Fruit fly (Drosophila melanogaster) Kc167 (cell line): ENCODE results near the gene Kaz-m1.

Experiments
- Myc ChIP-seq: fragments of >200 bp; optimal IDR thresholded peaks from 2 replicates; lab custom pipeline; 2017; ENCODE audit warnings: missing external identifiers
- Sin3A ChIP-seq: fragments of >200 bp; optimal IDR thresholded peaks from 2 replicates; lab custom pipeline; 2018; ENCODE audit warnings: missing external identifiers
- h ChIP-seq: fragments of >200 bp; optimal IDR thresholded peaks from 3 replicates; lab custom pipeline; 2018; ENCODE audit warnings: missing external identifiers
- insv ChIP-seq: fragments of >200 bp; optimal IDR thresholded peaks from 3 replicates; lab custom pipeline; 2018; ENCODE audit warnings: missing external identifiers
- psq ChIP-seq: fragments of >200 bp; optimal IDR thresholded peaks from 2 replicates; lab custom pipeline; 2017; ENCODE audit warnings: missing external identifiers
- ttk ChIP-seq: sonication (Bioruptor generic); optimal IDR thresholded peaks from 2 replicates; lab custom pipeline; 2017; ENCODE audit warnings: missing external identifiers

Gene Kaz-m1

dm6 chr3R:26014262-26014833, at the start of gene Kaz-m1:
Gene Kaz-m1 (plus strand): TSS chr3R:26014721.
- TF ChIP-seq Myc (lab: Kevin White, UChicago) = no peak
- TF ChIP-seq insv (lab: Kevin White, UChicago) = no peak
- TF ChIP-seq ttk (lab: Kevin White, UChicago) = no peak
- no peak for TF ChIP-seq Sin3A (lab: Kevin White, UChicago)
- TF ChIP-seq h (lab: Kevin White, UChicago) = no peak
- no peak for TF ChIP-seq psq (lab: Kevin White, UChicago)

- no peak for TF ChIP-seq h (lab: Kevin White, UChicago)
- no peak for TF ChIP-seq Sin3A (lab: Kevin White, UChicago)
- no peak for TF ChIP-seq Myc (lab: Kevin White, UChicago)
- no peak for TF ChIP-seq insv (lab: Kevin White, UChicago)
- TF ChIP-seq ttk (lab: Kevin White, UChicago) = no peak
- TF ChIP-seq psq (lab: Kevin White, UChicago) = no peak
Observed at dm6 chr3R:25966944-25967343, 47.6 kb upstream of the Kaz-m1 start.

- TF ChIP-seq Myc (lab: Kevin White, UChicago) (no peak), insv (lab: Kevin White, UChicago) (no peak), Sin3A (lab: Kevin White, UChicago) (no peak), psq (lab: Kevin White, UChicago) (no peak), h (lab: Kevin White, UChicago) (no peak), ttk (lab: Kevin White, UChicago) (no peak)
Observed at dm6 chr3R:25968486-25968885, 46.0 kb upstream of the Kaz-m1 start.

- TF ChIP-seq ttk (lab: Kevin White, UChicago) (no peak), Sin3A (lab: Kevin White, UChicago) (no peak), insv (lab: Kevin White, UChicago) (no peak), h (lab: Kevin White, UChicago) (no peak), Myc (lab: Kevin White, UChicago) (no peak), psq (lab: Kevin White, UChicago) (no peak)
Observed at dm6 chr3R:25968915-25969314, 45.6 kb upstream of the Kaz-m1 start.

- no peak for TF ChIP-seq Sin3A (lab: Kevin White, UChicago)
- TF ChIP-seq h (lab: Kevin White, UChicago) = no peak
- no peak for TF ChIP-seq ttk (lab: Kevin White, UChicago)
- no peak for TF ChIP-seq insv (lab: Kevin White, UChicago)
- no peak for TF ChIP-seq psq (lab: Kevin White, UChicago)
- TF ChIP-seq Myc (lab: Kevin White, UChicago) = no peak
Observed at dm6 chr3R:25969780-25970179, 44.7 kb upstream of the Kaz-m1 start, which contains the start of gene fid. Gene fid (plus strand): TSS chr3R:25970080.

dm6 chr3R:25982734-25983133, 31.8 kb upstream of the Kaz-m1 start, which contains the start of gene Nf1:
Gene Nf1 (plus strand): TSS chr3R:25983013.
- TF ChIP-seq psq (lab: Kevin White, UChicago) (no peak), Myc (lab: Kevin White, UChicago) (no peak), h (lab: Kevin White, UChicago) (no peak), insv (lab: Kevin White, UChicago) (no peak), ttk (lab: Kevin White, UChicago) (no peak), Sin3A (lab: Kevin White, UChicago) (no peak)

- TF ChIP-seq Myc (lab: Kevin White, UChicago) (no peak), insv (lab: Kevin White, UChicago) (no peak), Sin3A (lab: Kevin White, UChicago) (no peak), psq (lab: Kevin White, UChicago) (no peak), ttk (lab: Kevin White, UChicago) (no peak), h (lab: Kevin White, UChicago) (no peak)
Observed at dm6 chr3R:25983274-25983673, 31.2 kb upstream of the Kaz-m1 start.

- TF ChIP-seq insv (lab: Kevin White, UChicago) (no peak), ttk (lab: Kevin White, UChicago) (no peak), psq (lab: Kevin White, UChicago) (no peak), Sin3A (lab: Kevin White, UChicago) (no peak), Myc (lab: Kevin White, UChicago) (no peak), h (lab: Kevin White, UChicago) (no peak)
Observed at dm6 chr3R:25996197-25997005, 18.1 kb upstream of the Kaz-m1 start, which contains the start of gene CG43116. Gene CG43116 (minus strand): TSS chr3R:25996996.

dm6 chr3R:25997068-25997714, 17.3 kb upstream of the Kaz-m1 start:
- no peak for TF ChIP-seq ttk (lab: Kevin White, UChicago)
- TF ChIP-seq Sin3A (lab: Kevin White, UChicago) = no peak
- no peak for TF ChIP-seq psq (lab: Kevin White, UChicago)
- no peak for TF ChIP-seq insv (lab: Kevin White, UChicago)
- no peak for TF ChIP-seq Myc (lab: Kevin White, UChicago)
- no peak for TF ChIP-seq h (lab: Kevin White, UChicago)

dm6 chr3R:25999130-25999529, 15.4 kb upstream of the Kaz-m1 start:
- no peak for TF ChIP-seq Sin3A (lab: Kevin White, UChicago)
- no peak for TF ChIP-seq h (lab: Kevin White, UChicago)
- no peak for TF ChIP-seq insv (lab: Kevin White, UChicago)

dm6 chr3R:25999611-26000010, 14.9 kb upstream of the Kaz-m1 start:
- TF ChIP-seq Myc (lab: Kevin White, UChicago) (no peak), Sin3A (lab: Kevin White, UChicago) (no peak), ttk (lab: Kevin White, UChicago) (no peak), h (lab: Kevin White, UChicago) (no peak), insv (lab: Kevin White, UChicago) (no peak), psq (lab: Kevin White, UChicago) (no peak)
